Worm (Caenorhabditis elegans) whole organism, midembryonic: ENCODE measurements around the gene col-13.

Experiments
- cog-1 ChIP-seq: sonication (generic microtip); optimal IDR thresholded peaks from 2 replicates; lab custom pipeline; 2016; ENCODE audit warnings: missing genetic modification characterization, missing compliant biosample characterization
- flt-1 ChIP-seq: fragments of 200-800 bp; sonication (Bioruptor generic); IDR thresholded peaks from 2 replicates; pipeline ENCODE4 v1.3.6; 2022; ENCODE audit warnings: missing genetic modification characterization, missing compliant biosample characterization
- klf-2 ChIP-seq: fragments of 200-800 bp; sonication (Bioruptor generic); conservative IDR thresholded peaks from 2 replicates; pipeline ENCODE4 v1.3.6; 2022; ENCODE audit warnings: missing genetic modification reagents, missing genetic modification characterization, missing compliant biosample characterization
- med-1 ChIP-seq: sonication (generic microtip); optimal IDR thresholded peaks from 2 replicates; lab custom pipeline; 2017; ENCODE audit warnings: missing genetic modification characterization, mild to moderate bottlenecking, missing compliant biosample characterization, antibody characterized with exemption, missing genetic modification reagents; ENCODE audit not compliant: insufficient read depth
- ref-1 ChIP-seq: fragments of 200-800 bp; sonication (Bioruptor generic); conservative IDR thresholded peaks from 2 replicates; pipeline ENCODE4 v1.3.6; 2022; ENCODE audit warnings: missing genetic modification reagents, missing genetic modification characterization, missing compliant biosample characterization
- ztf-29 ChIP-seq: fragments of 200-800 bp; sonication (Bioruptor generic); IDR thresholded peaks from 2 replicates; pipeline ENCODE4 v1.3.6; 2022; ENCODE audit warnings: missing genetic modification reagents, missing genetic modification characterization, missing compliant biosample characterization

- no peak for TF ChIP-seq med-1 (GFP tag; lab: Kevin White, UChicago)
- TF ChIP-seq ztf-29, result no peak
- TF ChIP-seq klf-2, result no peak
- no peak for TF ChIP-seq flt-1 (GFP tag; lab: Robert Waterston, UW)
- TF ChIP-seq ref-1 (GFP tag; lab: Robert Waterston, UW), result no peak
- no peak for TF ChIP-seq cog-1 (tag; lab: Kevin White, UChicago)
These were observed 13.5 kb upstream of the col-13 start for ce11 chrV:10435198-10435597.
